ENCODE assay signal across 1 fruit fly cellular context in genomic region chr2L:1142730-1143281, dm6.
TF ChIP-seq lines count a peak whose summit lies in the region.

Gene MFS3, plus strand, starts transcription at chr2L:1143201.

TF ChIP-seq in whole organism, embryonic, 481 proteins besides CTCF, POLR2A, EP300 and RAD21 (continued from another document):
- TF ChIP-seq CG17361 (GFP tag; IDR thresholded peaks at IDR 0.05; lab: Robert Waterston, UW): peak; percentile 22; the same call in 1 of the 3 replicates
- TF ChIP-seq CG14965 (GFP tag; optimal IDR thresholded peaks at IDR 0.05; lab: Kevin White, UChicago; ENCODE audit: borderline replicate concordance): no peak
- peak; percentile 36 for TF ChIP-seq sug (tag; optimal IDR thresholded peaks at IDR 0.05; lab: Kevin White, UChicago)
- peak; percentile 95 for TF ChIP-seq chinmo (GFP tag; IDR thresholded peaks at IDR 0.05; lab: Robert Waterston, UW; ENCODE audit: partially characterized antibody)
- no peak for TF ChIP-seq sim (GFP tag; IDR thresholded peaks at IDR 0.05; lab: Robert Waterston, UW)
- TF ChIP-seq Sry-δ (GFP tag; optimal IDR thresholded peaks at IDR 0.05; lab: Kevin White, UChicago): no peak
- TF ChIP-seq gce (GFP tag; IDR thresholded peaks at IDR 0.05; lab: Robert Waterston, UW): 0 out of 3 replicates have a peak, but pooled peaks have one; percentile 32
- no peak for TF ChIP-seq CG31388 (GFP tag; optimal IDR thresholded peaks at IDR 0.05; lab: Kevin White, UChicago)
- TF ChIP-seq Hey (tag; optimal IDR thresholded peaks at IDR 0.05; lab: Kevin White, UChicago): peak; percentile 13
- TF ChIP-seq CG16815 (GFP tag; optimal IDR thresholded peaks at IDR 0.05; lab: Kevin White, UChicago): no peak
- peak; percentile 75 for TF ChIP-seq CG10543 (GFP tag; optimal IDR thresholded peaks at IDR 0.05; lab: Kevin White, UChicago)
- peak; percentile 8 for TF ChIP-seq Vsx1 (GFP tag; optimal IDR thresholded peaks at IDR 0.05; lab: Kevin White, UChicago)
- no peak for TF ChIP-seq CG8290 (GFP tag; optimal IDR thresholded peaks at IDR 0.05; lab: Kevin White, UChicago)
- TF ChIP-seq CG8290 (tag; optimal IDR thresholded peaks at IDR 0.05; lab: Kevin White, UChicago): peak in 1 of 2 experiments; percentile 67
- peak; percentile 7 for TF ChIP-seq caup (GFP tag; optimal IDR thresholded peaks at IDR 0.05; lab: Kevin White, UChicago; ENCODE audit: severe bottlenecking)
- TF ChIP-seq pita (GFP tag; optimal IDR thresholded peaks at IDR 0.05; lab: Kevin White, UChicago): peak; percentile 66
- TF ChIP-seq CG15601 (tag; optimal IDR thresholded peaks at IDR 0.05; lab: Kevin White, UChicago): peak; percentile 100
- TF ChIP-seq Kr (GFP tag; optimal IDR thresholded peaks at IDR 0.05; lab: Kevin White, UChicago): no peak
- TF ChIP-seq onecut (GFP tag; IDR thresholded peaks at IDR 0.05; lab: Robert Waterston, UW): peak; percentile 44
- peak; percentile 13 for TF ChIP-seq Meics (GFP tag; optimal IDR thresholded peaks at IDR 0.05; lab: Kevin White, UChicago)
- no peak for TF ChIP-seq CG9437 (GFP tag; optimal IDR thresholded peaks at IDR 0.05; lab: Kevin White, UChicago)
- peak; percentile 3 for TF ChIP-seq CG5180 (GFP tag; optimal IDR thresholded peaks at IDR 0.05; lab: Kevin White, UChicago)
- no peak for TF ChIP-seq CG18476 (GFP tag; optimal IDR thresholded peaks at IDR 0.05; lab: Kevin White, UChicago)
- TF ChIP-seq fru (optimal IDR thresholded peaks at IDR 0.05; lab: Kevin White, UChicago): no peak
- no peak for TF ChIP-seq CG4854 (GFP tag; optimal IDR thresholded peaks at IDR 0.05; lab: Kevin White, UChicago)
- peak; percentile 54; the same call in 2 of the 3 replicates for TF ChIP-seq ci (GFP tag; IDR thresholded peaks at IDR 0.05; lab: Robert Waterston, UW)
- TF ChIP-seq CG30403 (GFP tag; optimal IDR thresholded peaks at IDR 0.05; lab: Kevin White, UChicago): peak; percentile 14
- TF ChIP-seq Drgx (GFP tag; IDR thresholded peaks at IDR 0.05; lab: Robert Waterston, UW): peak; percentile 25; the same call in 1 of the 2 replicates
- TF ChIP-seq Med (GFP tag; lab: Kevin White, UChicago): peak; percentile 65
- no peak for TF ChIP-seq dati (GFP tag; IDR thresholded peaks at IDR 0.05; lab: Robert Waterston, UW)
- peak; percentile 98 for TF ChIP-seq Deaf1 (tag; optimal IDR thresholded peaks at IDR 0.05; lab: Kevin White, UChicago)
- no peak for TF ChIP-seq CG7357 (GFP tag; IDR thresholded peaks at IDR 0.05; lab: Robert Waterston, UW)
- TF ChIP-seq CG6791 (GFP tag; IDR thresholded peaks at IDR 0.05; lab: Robert Waterston, UW; ENCODE audit: partially characterized antibody): 0 out of 3 replicates have a peak, but pooled peaks have one; percentile 38
- TF ChIP-seq mirr (GFP tag; optimal IDR thresholded peaks at IDR 0.05; lab: Kevin White, UChicago): peak; percentile 11
- no peak for TF ChIP-seq CG12155 (GFP tag; optimal IDR thresholded peaks at IDR 0.05; lab: Kevin White, UChicago)
- peak; percentile 61; the same call in 1 of the 2 replicates for TF ChIP-seq vvl (GFP tag; IDR thresholded peaks at IDR 0.05; lab: Robert Waterston, UW)
- no peak for TF ChIP-seq CG10431 (GFP tag; optimal IDR thresholded peaks at IDR 0.05; lab: Kevin White, UChicago)
- TF ChIP-seq Awh (GFP tag; IDR thresholded peaks at IDR 0.05; lab: Robert Waterston, UW): no peak
- peak; percentile 6; the same call in 1 of the 2 replicates for TF ChIP-seq CG6272 (GFP tag; IDR thresholded peaks at IDR 0.05; lab: Robert Waterston, UW)
- peak; percentile 33 for TF ChIP-seq CG12659 (GFP tag; optimal IDR thresholded peaks at IDR 0.05; lab: Kevin White, UChicago)
- TF ChIP-seq unc-4 (GFP tag; IDR thresholded peaks at IDR 0.05; lab: Robert Waterston, UW; ENCODE audit: partially characterized antibody): no peak
- TF ChIP-seq gro (GFP tag; optimal IDR thresholded peaks at IDR 0.05; lab: Kevin White, UChicago): peak; percentile 26
- TF ChIP-seq Opbp (GFP tag; IDR thresholded peaks at IDR 0.05; lab: Robert Waterston, UW; ENCODE audit: partially characterized antibody): peak; percentile 13; the same call in 1 of the 3 replicates
- TF ChIP-seq PHDP (tag; optimal IDR thresholded peaks at IDR 0.05; lab: Kevin White, UChicago): peak; percentile 20
- no peak for TF ChIP-seq CG17328 (GFP tag; IDR thresholded peaks at IDR 0.05; lab: Robert Waterston, UW)
- TF ChIP-seq so (GFP tag; IDR thresholded peaks at IDR 0.05; lab: Robert Waterston, UW): peak; percentile 71; the same call in 2 of the 3 replicates
- peak; percentile 56 for TF ChIP-seq gfzf (GFP tag; optimal IDR thresholded peaks at IDR 0.05; lab: Kevin White, UChicago)
- no peak for TF ChIP-seq exex (tag; optimal IDR thresholded peaks at IDR 0.05; lab: Kevin White, UChicago)
- no peak for TF ChIP-seq Camta (GFP tag; optimal IDR thresholded peaks at IDR 0.05; lab: Kevin White, UChicago)
- TF ChIP-seq CG13624 (GFP tag; optimal IDR thresholded peaks at IDR 0.05; lab: Kevin White, UChicago): peak; percentile 23
- TF ChIP-seq row (GFP tag; IDR thresholded peaks at IDR 0.05; lab: Robert Waterston, UW): peak; percentile 19; the same call in 1 of the 3 replicates
- 0 out of 2 replicates have a peak, but pooled peaks have one; percentile 9 for TF ChIP-seq cas (GFP tag; IDR thresholded peaks at IDR 0.05; lab: Robert Waterston, UW)
- peak; percentile 29; the same call in 2 of the 3 replicates for TF ChIP-seq Dbx (GFP tag; IDR thresholded peaks at IDR 0.05; lab: Robert Waterston, UW)
- TF ChIP-seq C15 (GFP tag; IDR thresholded peaks at IDR 0.05; lab: Robert Waterston, UW): 0 out of 3 replicates have a peak, but pooled peaks have one; percentile 4
- TF ChIP-seq CG34376 (GFP tag; optimal IDR thresholded peaks at IDR 0.05; lab: Kevin White, UChicago): peak; percentile 24
- TF ChIP-seq ase (GFP tag; IDR thresholded peaks at IDR 0.05; lab: Robert Waterston, UW): 0 out of 3 replicates have a peak, but pooled peaks have one; percentile 12
- TF ChIP-seq Xbp1 (GFP tag; optimal IDR thresholded peaks at IDR 0.05; lab: Kevin White, UChicago): peak; percentile 12
- peak; percentile 53; the same call in 1 of the 2 replicates for TF ChIP-seq CG32772 (GFP tag; IDR thresholded peaks at IDR 0.05; lab: Robert Waterston, UW)
- peak; percentile 74 for TF ChIP-seq sd (tag; optimal IDR thresholded peaks at IDR 0.05; lab: Kevin White, UChicago)
- peak; percentile 26; the same call in 1 of the 2 replicates for TF ChIP-seq Rfx (GFP tag; IDR thresholded peaks at IDR 0.05; lab: Robert Waterston, UW)
- TF ChIP-seq eve (GFP tag; optimal IDR thresholded peaks at IDR 0.05; lab: Kevin White, UChicago): no peak
- TF ChIP-seq CrebB (tag; optimal IDR thresholded peaks at IDR 0.05; lab: Kevin White, UChicago): peak; percentile 33
- peak; percentile 37 for TF ChIP-seq nom (GFP tag; optimal IDR thresholded peaks at IDR 0.05; lab: Kevin White, UChicago)
- TF ChIP-seq CG12942 (GFP tag; optimal IDR thresholded peaks at IDR 0.05; lab: Kevin White, UChicago): no peak
- TF ChIP-seq CG7963 (GFP tag; IDR thresholded peaks at IDR 0.05; lab: Robert Waterston, UW; ENCODE audit: partially characterized antibody): no peak
- peak; percentile 62 for TF ChIP-seq Fer1 (GFP tag; optimal IDR thresholded peaks at IDR 0.05; lab: Kevin White, UChicago)
- peak; percentile 76 for TF ChIP-seq CG15514 (GFP tag; optimal IDR thresholded peaks at IDR 0.05; lab: Kevin White, UChicago)
- no peak for TF ChIP-seq CG1792 (GFP tag; optimal IDR thresholded peaks at IDR 0.05; lab: Kevin White, UChicago)
- peak; percentile 37 for TF ChIP-seq odd (GFP tag; optimal IDR thresholded peaks at IDR 0.05; lab: Kevin White, UChicago)
- no peak for TF ChIP-seq sisA (GFP tag; IDR thresholded peaks at IDR 0.05; lab: Robert Waterston, UW)
- no peak for TF ChIP-seq CG14014 (GFP tag; IDR thresholded peaks at IDR 0.05; lab: Robert Waterston, UW)
- peak; percentile 19 for TF ChIP-seq Ets97D (GFP tag; optimal IDR thresholded peaks at IDR 0.05; lab: Kevin White, UChicago)
- peak; percentile 33 for TF ChIP-seq CG2116 (GFP tag; optimal IDR thresholded peaks at IDR 0.05; lab: Kevin White, UChicago)
- TF ChIP-seq CG6765 (GFP tag; optimal IDR thresholded peaks at IDR 0.05; lab: Kevin White, UChicago): no peak
- no peak for TF ChIP-seq CG2712 (tag; optimal IDR thresholded peaks at IDR 0.05; lab: Kevin White, UChicago)
- TF ChIP-seq Bteb2 (GFP tag; optimal IDR thresholded peaks at IDR 0.05; lab: Kevin White, UChicago): no peak
- peak; percentile 88; the same call in 2 of the 3 replicates for TF ChIP-seq CG6175 (GFP tag; IDR thresholded peaks at IDR 0.05; lab: Robert Waterston, UW)
- no peak for TF ChIP-seq CG8478 (optimal IDR thresholded peaks at IDR 0.05; lab: Kevin White, UChicago)
- TF ChIP-seq CG7928 (GFP tag; optimal IDR thresholded peaks at IDR 0.05; lab: Kevin White, UChicago): no peak
- TF ChIP-seq CG13775 (GFP tag; optimal IDR thresholded peaks at IDR 0.05; lab: Kevin White, UChicago): peak; percentile 2
- TF ChIP-seq B-H2 (GFP tag; optimal IDR thresholded peaks at IDR 0.05; lab: Kevin White, UChicago): peak; percentile 14
- TF ChIP-seq gcm (GFP tag; optimal IDR thresholded peaks at IDR 0.05; lab: Kevin White, UChicago): peak; percentile 9
- TF ChIP-seq Nf-YC (tag; optimal IDR thresholded peaks at IDR 0.05; lab: Kevin White, UChicago): peak; percentile 7
- TF ChIP-seq her (GFP tag; optimal IDR thresholded peaks at IDR 0.05; lab: Kevin White, UChicago): peak; percentile 25
- peak; percentile 80 for TF ChIP-seq CG1603 (tag; optimal IDR thresholded peaks at IDR 0.05; lab: Kevin White, UChicago)
- TF ChIP-seq bbx (GFP tag; IDR thresholded peaks at IDR 0.05; lab: Robert Waterston, UW; ENCODE audit: partially characterized antibody): peak; percentile 38; the same call in 1 of the 2 replicates
- TF ChIP-seq psq (GFP tag; optimal IDR thresholded peaks at IDR 0.05; lab: Kevin White, UChicago): no peak
- no peak for TF ChIP-seq Bdp1 (GFP tag; optimal IDR thresholded peaks at IDR 0.05; lab: Kevin White, UChicago)
- TF ChIP-seq CG6689 (GFP tag; IDR thresholded peaks at IDR 0.05; lab: Robert Waterston, UW): no peak
- TF ChIP-seq sens (GFP tag; lab: Kevin White, UChicago): peak; percentile 57
- TF ChIP-seq dpn (GFP tag; optimal IDR thresholded peaks at IDR 0.05; lab: Kevin White, UChicago): peak in 1 of 2 experiments; percentile 21
- peak; percentile 25; the same call in 1 of the 2 replicates for TF ChIP-seq slbo (GFP tag; IDR thresholded peaks at IDR 0.05; lab: Robert Waterston, UW)
- peak in 1 of 2 experiments; percentile 21 for TF ChIP-seq Hr51 (GFP tag; optimal IDR thresholded peaks at IDR 0.05; lab: Kevin White, UChicago)
- TF ChIP-seq Hr78 (GFP tag; optimal IDR thresholded peaks at IDR 0.05; lab: Kevin White, UChicago): no peak
- no peak for TF ChIP-seq ssp (GFP tag; IDR thresholded peaks at IDR 0.05; lab: Robert Waterston, UW)
- TF ChIP-seq CG2120 (GFP tag; optimal IDR thresholded peaks at IDR 0.05; lab: Kevin White, UChicago): peak; percentile 18
- TF ChIP-seq Bgb (GFP tag; IDR thresholded peaks at IDR 0.05; lab: Robert Waterston, UW; ENCODE audit: partially characterized antibody): peak; percentile 26; the same call in 1 of the 2 replicates
- TF ChIP-seq Xrp1 (GFP tag; IDR thresholded peaks at IDR 0.05; lab: Robert Waterston, UW): peak; percentile 15; the same call in 1 of the 2 replicates
- peak; percentile 96 for TF ChIP-seq abd-A (tag; optimal IDR thresholded peaks at IDR 0.05; lab: Kevin White, UChicago)
- no peak for TF ChIP-seq hbn (GFP tag; IDR thresholded peaks at IDR 0.05; lab: Robert Waterston, UW; ENCODE audit: partially characterized antibody)
- TF ChIP-seq grn (GFP tag; optimal IDR thresholded peaks at IDR 0.05; lab: Kevin White, UChicago): peak; percentile 58
- TF ChIP-seq CG8944 (GFP tag; optimal IDR thresholded peaks at IDR 0.05; lab: Kevin White, UChicago): no peak
- peak; percentile 31 for TF ChIP-seq Hand (GFP tag; optimal IDR thresholded peaks at IDR 0.05; lab: Kevin White, UChicago)
- TF ChIP-seq lab (GFP tag; optimal IDR thresholded peaks at IDR 0.05; lab: Kevin White, UChicago): peak; percentile 64
- TF ChIP-seq sob (GFP tag; IDR thresholded peaks at IDR 0.05; lab: Robert Waterston, UW): 0 out of 2 replicates have a peak, but pooled peaks have one; percentile 26
- peak; percentile 49 for TF ChIP-seq pzg (GFP tag; optimal IDR thresholded peaks at IDR 0.05; lab: Kevin White, UChicago)
- TF ChIP-seq Myb (GFP tag; optimal IDR thresholded peaks at IDR 0.05; lab: Kevin White, UChicago): peak; percentile 36
- TF ChIP-seq CG9609 (GFP tag; optimal IDR thresholded peaks at IDR 0.05; lab: Kevin White, UChicago): no peak
- peak; percentile 41; the same call in 1 of the 2 replicates for TF ChIP-seq toy (GFP tag; IDR thresholded peaks at IDR 0.05; lab: Robert Waterston, UW)
- peak; percentile 46 for TF ChIP-seq CG18599 (GFP tag; optimal IDR thresholded peaks at IDR 0.05; lab: Kevin White, UChicago)
- TF ChIP-seq dm (GFP tag; optimal IDR thresholded peaks at IDR 0.05; lab: Kevin White, UChicago): peak; percentile 6
- peak; percentile 18 for TF ChIP-seq CG2875 (GFP tag; optimal IDR thresholded peaks at IDR 0.05; lab: Kevin White, UChicago)
- 0 out of 3 replicates have a peak, but pooled peaks have one; percentile 12 for TF ChIP-seq z (GFP tag; IDR thresholded peaks at IDR 0.05; lab: Robert Waterston, UW)
- TF ChIP-seq Sox100B (GFP tag; optimal IDR thresholded peaks at IDR 0.05; lab: Kevin White, UChicago): no peak
- TF ChIP-seq Abd-B (GFP tag; optimal IDR thresholded peaks at IDR 0.05; lab: Kevin White, UChicago): peak; percentile 27
- TF ChIP-seq Dref (GFP tag; IDR thresholded peaks at IDR 0.05; lab: Robert Waterston, UW): 0 out of 2 replicates have a peak, but pooled peaks have one; percentile 29
- no peak for TF ChIP-seq CG16779 (GFP tag; IDR thresholded peaks at IDR 0.05; lab: Robert Waterston, UW)
- TF ChIP-seq Aef1 (GFP tag; IDR thresholded peaks at IDR 0.05; lab: Robert Waterston, UW): no peak
- peak; percentile 37 for TF ChIP-seq HLHmδ (GFP tag; optimal IDR thresholded peaks at IDR 0.05; lab: Kevin White, UChicago)
- TF ChIP-seq CG9876 (GFP tag; optimal IDR thresholded peaks at IDR 0.05; lab: Kevin White, UChicago): no peak
